Worm (Caenorhabditis elegans) whole organism, L3 larva: ENCODE results near the gene Y49F6B.8.

ENCODE experiments used
- R02D3.7 ChIP-seq: fragments of 150-350 bp; optimal IDR thresholded peaks from 2 replicates; lab custom pipeline; 2014; ENCODE audit warnings: missing biosample characterization, missing genetic modification characterization
- ZK546.5 ChIP-seq: sonication (generic microtip); optimal IDR thresholded peaks from 2 replicates; lab custom pipeline; 2017; ENCODE audit warnings: missing biosample characterization, missing genetic modification characterization
- aly-2 ChIP-seq: fragments of 150-350 bp; optimal IDR thresholded peaks from 2 replicates; lab custom pipeline; 2014; ENCODE audit warnings: missing biosample characterization, missing genetic modification characterization
- ama-1 ChIP-seq: fragments of 150-350 bp; optimal IDR thresholded peaks from 2 replicates; lab custom pipeline; 2018
- ceh-16 ChIP-seq: sonication (generic microtip); optimal IDR thresholded peaks from 2 replicates; lab custom pipeline; 2017; ENCODE audit warnings: missing biosample characterization, missing genetic modification characterization
- ceh-28 ChIP-seq: fragments of 150-350 bp; optimal IDR thresholded peaks from 2 replicates; lab custom pipeline; 2014; ENCODE audit warnings: missing biosample characterization, missing genetic modification reagents, missing genetic modification characterization
- ceh-82 ChIP-seq: fragments of 150-350 bp; optimal IDR thresholded peaks from 2 replicates; lab custom pipeline; 2014; ENCODE audit warnings: missing biosample characterization, missing genetic modification characterization
- daf-12 ChIP-seq: fragments of 150-350 bp; optimal IDR thresholded peaks from 2 replicates; lab custom pipeline; 2014; ENCODE audit warnings: missing biosample characterization, missing genetic modification reagents, missing genetic modification characterization
- egl-27 ChIP-seq: sonication (generic microtip); optimal IDR thresholded peaks from 4 replicates; lab custom pipeline; 2017; ENCODE audit warnings: missing biosample characterization, missing genetic modification reagents, missing genetic modification characterization
- egl-5 ChIP-seq: fragments of 150-350 bp; optimal IDR thresholded peaks from 2 replicates; lab custom pipeline; 2017; ENCODE audit warnings: missing biosample characterization, missing genetic modification reagents, missing genetic modification characterization, inconsistent platforms
- elt-1 ChIP-seq: fragments of 150-350 bp; optimal IDR thresholded peaks from 2 replicates; lab custom pipeline; 2014; ENCODE audit warnings: missing biosample characterization, missing genetic modification characterization
- elt-2 ChIP-seq: sonication (generic microtip); optimal IDR thresholded peaks from 2 replicates; lab custom pipeline; 2016; ENCODE audit warnings: missing genetic modification reagents, mild to moderate bottlenecking, missing genetic modification characterization, missing compliant biosample characterization
- eor-1 ChIP-seq, 2 experiments: fragments of 150-350 bp; optimal IDR thresholded peaks; 2 replicates each; lab custom pipeline; 2014 to 2018; ENCODE audit warnings: missing biosample characterization in 2 of 2, missing genetic modification characterization in 2 of 2
- fkh-10 ChIP-seq: sonication (generic microtip); optimal IDR thresholded peaks from 2 replicates; lab custom pipeline; 2017; ENCODE audit warnings: missing biosample characterization, missing genetic modification reagents, missing genetic modification characterization
- fkh-2 ChIP-seq: fragments of 150-350 bp; optimal IDR thresholded peaks from 2 replicates; lab custom pipeline; 2014; ENCODE audit warnings: missing biosample characterization, missing genetic modification reagents, missing genetic modification characterization
- hmg-11 ChIP-seq: sonication (generic microtip); optimal IDR thresholded peaks from 2 replicates; lab custom pipeline; 2016; ENCODE audit warnings: missing genetic modification characterization, missing compliant biosample characterization
- jun-1 ChIP-seq: fragments of 150-350 bp; optimal IDR thresholded peaks from 2 replicates; lab custom pipeline; 2014; ENCODE audit warnings: missing biosample characterization, missing genetic modification reagents, missing genetic modification characterization
- lin-15B ChIP-seq: fragments of 150-350 bp; optimal IDR thresholded peaks from 2 replicates; lab custom pipeline; 2014; ENCODE audit warnings: missing biosample characterization, missing genetic modification characterization
- lin-39 ChIP-seq: fragments of 150-350 bp; optimal IDR thresholded peaks from 2 replicates; lab custom pipeline; 2018; ENCODE audit warnings: missing biosample characterization, missing genetic modification reagents, missing genetic modification characterization
- lsy-12 ChIP-seq: sonication (generic microtip); optimal IDR thresholded peaks from 2 replicates; lab custom pipeline; 2016; ENCODE audit warnings: mild to moderate bottlenecking, missing genetic modification characterization, missing compliant biosample characterization
- mdl-1 ChIP-seq: fragments of 150-350 bp; optimal IDR thresholded peaks from 2 replicates; lab custom pipeline; 2014; ENCODE audit warnings: missing biosample characterization, missing genetic modification characterization
- mml-1 ChIP-seq: fragments of 150-350 bp; sonication (generic microtip); optimal IDR thresholded peaks from 3 replicates; lab custom pipeline; 2014; ENCODE audit warnings: missing biosample characterization, missing genetic modification characterization
- nfya-1 ChIP-seq: sonication (generic microtip); optimal IDR thresholded peaks from 2 replicates; lab custom pipeline; 2017; ENCODE audit warnings: missing genetic modification characterization, mild to moderate bottlenecking, missing compliant biosample characterization, antibody characterized with exemption, moderate library complexity; ENCODE audit not compliant: insufficient read depth
- nhr-11 ChIP-seq: fragments of 150-350 bp; optimal IDR thresholded peaks from 2 replicates; lab custom pipeline; 2014; ENCODE audit warnings: missing biosample characterization, missing genetic modification characterization
- nhr-23 ChIP-seq: fragments of 150-350 bp; optimal IDR thresholded peaks from 2 replicates; lab custom pipeline; 2014; ENCODE audit warnings: missing biosample characterization, missing genetic modification reagents, missing genetic modification characterization
- nhr-76 ChIP-seq: fragments of 150-350 bp; sonication (generic microtip); optimal IDR thresholded peaks from 5 replicates; lab custom pipeline; 2014; ENCODE audit warnings: missing biosample characterization, missing genetic modification characterization
- nhr-77 ChIP-seq: fragments of 150-350 bp; optimal IDR thresholded peaks from 2 replicates; lab custom pipeline; 2014; ENCODE audit warnings: missing biosample characterization, missing genetic modification characterization
- pha-4 ChIP-seq: fragments of 150-350 bp; optimal IDR thresholded peaks from 2 replicates; lab custom pipeline; 2014; ENCODE audit warnings: missing biosample characterization, missing genetic modification reagents, missing genetic modification characterization
- pqm-1 ChIP-seq: fragments of 150-350 bp; optimal IDR thresholded peaks from 2 replicates; lab custom pipeline; 2017; ENCODE audit warnings: missing biosample characterization, missing genetic modification characterization, inconsistent platforms
- skn-1 ChIP-seq: fragments of 150-350 bp; optimal IDR thresholded peaks from 2 replicates; lab custom pipeline; 2014; ENCODE audit warnings: missing biosample characterization, missing genetic modification characterization
- snpc-4 ChIP-seq: fragments of 150-350 bp; optimal IDR thresholded peaks from 2 replicates; lab custom pipeline; 2014; ENCODE audit warnings: missing biosample characterization, missing genetic modification characterization
- tbx-2 ChIP-seq: sonication (generic microtip); optimal IDR thresholded peaks from 2 replicates; lab custom pipeline; 2016; ENCODE audit warnings: mild to moderate bottlenecking, missing genetic modification characterization, missing compliant biosample characterization
- unc-39 ChIP-seq: sonication (generic microtip); optimal IDR thresholded peaks from 4 replicates; lab custom pipeline; 2017; ENCODE audit warnings: missing biosample characterization, missing genetic modification characterization
- unc-62 ChIP-seq: fragments of 150-350 bp; sonication (generic microtip); optimal IDR thresholded peaks from 4 replicates; lab custom pipeline; 2014; ENCODE audit warnings: missing biosample characterization, missing genetic modification reagents, missing genetic modification characterization
- zag-1 ChIP-seq: fragments of 150-350 bp; optimal IDR thresholded peaks from 2 replicates; lab custom pipeline; 2014; ENCODE audit warnings: missing biosample characterization, missing genetic modification characterization
- ztf-11 ChIP-seq: fragments of 150-350 bp; optimal IDR thresholded peaks from 2 replicates; lab custom pipeline; 2014; ENCODE audit warnings: missing biosample characterization, missing genetic modification characterization

The Y49F6B.8 gene

DNA sequence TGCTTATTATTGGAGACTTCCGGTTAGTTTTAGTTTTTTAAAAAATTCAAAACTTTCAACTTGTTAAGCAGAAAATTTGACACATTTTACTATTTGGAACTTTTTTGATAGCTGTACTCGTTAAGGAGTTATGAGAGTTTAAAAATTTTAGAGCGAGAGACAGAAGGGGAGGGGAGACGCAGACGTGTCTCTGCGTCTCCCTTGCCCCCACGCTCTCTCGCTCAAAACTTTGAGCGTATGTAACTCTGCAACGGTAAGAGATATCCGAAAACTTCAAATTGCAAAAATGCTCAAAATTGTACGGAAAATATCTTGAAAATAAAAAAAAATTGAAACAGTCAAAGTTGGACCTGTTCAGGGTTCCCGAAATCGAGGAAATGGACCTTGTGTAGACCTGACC is 34.7 kb upstream of the Y49F6B.8 start:
- TF ChIP-seq egl-27: no peak
- no peak for TF ChIP-seq pqm-1

- TF ChIP-seq jun-1 (tag; lab: Kevin White, UChicago) (no peak), nhr-76 (tag; lab: Kevin White, UChicago) (no peak), pqm-1 (no peak), nhr-11 (tag; lab: Kevin White, UChicago) (no peak), skn-1 (tag; lab: Kevin White, UChicago) (no peak), fkh-10 (GFP tag; lab: Kevin White, UChicago) (no peak), unc-39 (tag; lab: Kevin White, UChicago) (no peak), aly-2 (no peak), pha-4 (tag; lab: Kevin White, UChicago) (no peak), nhr-23 (tag; lab: Kevin White, UChicago) (no peak), mdl-1 (tag; lab: Kevin White, UChicago) (no peak), ceh-82 (tag; lab: Kevin White, UChicago) (no peak), egl-5 (no peak), eor-1 (tag; optimal IDR thresholded peaks at IDR 0.05; lab: Kevin White, UChicago) (no peak), R02D3.7 (tag; lab: Kevin White, UChicago) (no peak), ceh-28 (tag; lab: Kevin White, UChicago) (no peak), unc-62 (GFP tag; lab: Kevin White, UChicago) (no peak)
Measured at ce11 chrII:3515384-3516053, 34.0 kb upstream of the Y49F6B.8 start, which contains the start of the genes Y49F6B.14 and clec-125. Gene Y49F6B.14 (minus strand): TSS chrII:3515484. Gene clec-125 (plus strand): TSS chrII:3516003.

- no peak for TF ChIP-seq snpc-4
- no peak for TF ChIP-seq nhr-77 (tag; lab: Kevin White, UChicago)
- TF ChIP-seq, all 47 proteins: peak for 0
Measured at ce11 chrII:3514631-3515030, 33.1 kb upstream of the Y49F6B.8 start, which contains the start of gene srz-5. Gene srz-5 (minus strand): TSS chrII:3514731.

DNA sequence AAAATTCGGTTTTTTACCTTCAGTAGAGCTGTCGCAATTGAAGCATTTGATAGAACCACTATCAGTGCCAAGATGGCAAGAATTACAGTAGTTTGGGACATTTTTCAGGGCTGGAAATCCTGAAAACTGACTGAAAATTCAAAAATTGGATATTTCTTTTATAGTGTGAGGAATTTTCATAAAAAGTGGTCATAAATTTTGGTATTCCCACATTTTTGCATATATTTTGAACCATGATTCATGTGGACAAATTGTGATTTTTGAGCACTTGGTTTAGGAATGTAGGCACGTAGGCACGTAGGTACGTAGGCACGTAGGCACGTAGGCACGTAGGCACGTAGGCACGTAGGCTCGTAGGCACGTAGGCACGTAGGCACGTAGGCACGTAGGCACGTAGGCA is 30.8 kb upstream of the Y49F6B.8 start, which contains the start of gene Y49F6B.19:
Gene Y49F6B.19 (minus strand): TSS at position 101 of the 400 bp plus-strand sequence.
- no peak for TF ChIP-seq ztf-11 (tag; lab: Kevin White, UChicago)
- TF ChIP-seq ama-1 (lab: Kevin White, UChicago): no peak
- no peak for TF ChIP-seq zag-1

DNA sequence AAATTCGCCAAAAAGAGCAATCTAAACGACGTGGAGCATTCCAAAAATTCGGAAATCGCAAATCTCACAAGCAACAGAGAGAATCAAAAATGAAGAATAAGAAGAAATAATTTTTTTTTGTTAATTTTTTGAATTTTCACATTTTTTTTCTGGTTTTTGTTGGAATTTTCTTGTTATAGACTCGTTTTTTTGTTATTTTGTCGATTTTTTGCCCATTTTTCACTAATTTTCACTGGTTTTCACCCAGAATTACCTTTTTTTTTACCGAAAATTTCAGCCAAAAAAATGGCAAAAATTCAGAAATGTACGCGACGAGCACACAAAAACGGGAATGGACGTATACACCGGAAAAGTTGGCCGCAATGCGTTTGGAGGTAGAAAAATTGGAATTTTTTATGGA is 23.2 kb upstream of the Y49F6B.8 start, which contains the start of gene cyh-1:
Gene cyh-1 (plus strand): TSS at position 301 of the 400 bp plus-strand sequence.
- TF ChIP-seq egl-27 (no peak), hmg-11 (tag; lab: Kevin White, UChicago) (no peak), ztf-11 (tag; lab: Kevin White, UChicago) (no peak), fkh-10 (GFP tag; lab: Kevin White, UChicago) (no peak), nhr-11 (tag; lab: Kevin White, UChicago) (no peak), pha-4 (tag; lab: Kevin White, UChicago) (no peak), ceh-82 (tag; lab: Kevin White, UChicago) (no peak), ceh-28 (tag; lab: Kevin White, UChicago) (no peak), ceh-16 (no peak), elt-1 (tag; lab: Kevin White, UChicago) (no peak), skn-1 (tag; lab: Kevin White, UChicago) (no peak)

ce11 chrII:3502520-3503323 is 21.2 kb upstream of the Y49F6B.8 start, which contains the start of the genes col-71 and Y49F6B.2:
Gene col-71 (minus strand): TSS chrII:3502570.
Gene Y49F6B.2 (plus strand): TSS chrII:3502968.
- TF ChIP-seq nfya-1 (peak; percentile 67), lin-39 (peak; percentile 68), lin-15B (tag; lab: Kevin White, UChicago) (peak; percentile 94), mml-1 (no peak), pqm-1 (no peak), R02D3.7 (tag; lab: Kevin White, UChicago) (peak; percentile 29), nhr-23 (tag; lab: Kevin White, UChicago) (peak; percentile 61), daf-12 (tag; lab: Kevin White, UChicago) (no peak), snpc-4 (peak; percentile 73), fkh-10 (GFP tag; lab: Kevin White, UChicago) (peak; percentile 59), elt-2 (peak; percentile 28), hmg-11 (tag; lab: Kevin White, UChicago) (peak; percentile 50), skn-1 (tag; lab: Kevin White, UChicago) (peak; percentile 30), pha-4 (tag; lab: Kevin White, UChicago) (peak; percentile 75), tbx-2 (peak; percentile 21), ZK546.5 (tag; lab: Kevin White, UChicago) (no peak), lsy-12 (tag; lab: Kevin White, UChicago) (no peak), egl-5 (peak; percentile 63), nhr-11 (tag; lab: Kevin White, UChicago) (no peak), ceh-28 (tag; lab: Kevin White, UChicago) (peak; percentile 47), fkh-2 (tag; lab: Kevin White, UChicago) (no peak)
- TF ChIP-seq, all 47 proteins: peak for 14
